Worm (Caenorhabditis elegans) whole organism, mixed stage, embryonic: Measurements from ENCODE around the gene C17H11.1.

Experiments
- blmp-1 ChIP-seq: fragments of 150-350 bp; optimal IDR thresholded peaks from 2 replicates; lab custom pipeline; 2014; ENCODE audit warnings: missing biosample characterization, missing genetic modification characterization
- ceh-43 ChIP-seq: fragments of 200-800 bp; sonication (Bioruptor generic); optimal IDR thresholded peaks from 2 replicates; lab custom pipeline; 2018; ENCODE audit warnings: mild to moderate bottlenecking, missing genetic modification characterization, moderate library complexity, missing compliant biosample characterization
- ces-1 ChIP-seq: fragments of 150-350 bp; optimal IDR thresholded peaks from 2 replicates; lab custom pipeline; 2014; ENCODE audit warnings: missing biosample characterization, missing genetic modification reagents, missing genetic modification characterization
- drap-1 ChIP-seq: fragments of 200-800 bp; sonication (Bioruptor generic); optimal IDR thresholded peaks from 3 replicates; lab custom pipeline; 2018; ENCODE audit warnings: mild to moderate bottlenecking, missing genetic modification characterization, missing compliant biosample characterization
- elt-3 ChIP-seq: fragments of 150-350 bp; optimal IDR thresholded peaks from 2 replicates; lab custom pipeline; 2014; ENCODE audit warnings: missing biosample characterization, missing genetic modification characterization
- lin-13 ChIP-seq: fragments of 150-350 bp; optimal IDR thresholded peaks from 2 replicates; lab custom pipeline; 2014; ENCODE audit warnings: missing biosample characterization, missing genetic modification characterization
- lsy-2 ChIP-seq: fragments of 150-350 bp; optimal IDR thresholded peaks from 2 replicates; lab custom pipeline; 2014; ENCODE audit warnings: missing biosample characterization, missing genetic modification characterization
- nhr-12 ChIP-seq: fragments of 150-350 bp; optimal IDR thresholded peaks from 2 replicates; lab custom pipeline; 2014; ENCODE audit warnings: missing biosample characterization, missing genetic modification characterization
- pha-4 ChIP-seq: fragments of 150-350 bp; optimal IDR thresholded peaks from 2 replicates; lab custom pipeline; 2018; ENCODE audit warnings: missing biosample characterization, missing genetic modification reagents, missing genetic modification characterization
- snpc-4 ChIP-seq: fragments of 150-350 bp; optimal IDR thresholded peaks from 2 replicates; lab custom pipeline; 2014; ENCODE audit warnings: missing biosample characterization, missing genetic modification characterization
- tbx-8 ChIP-seq: fragments of 200-800 bp; sonication (Bioruptor generic); optimal IDR thresholded peaks from 2 replicates; lab custom pipeline; 2018; ENCODE audit warnings: mild to moderate bottlenecking, missing genetic modification characterization, moderate library complexity, missing compliant biosample characterization
- unc-39 ChIP-seq: fragments of 150-350 bp; optimal IDR thresholded peaks from 2 replicates; lab custom pipeline; 2014; ENCODE audit warnings: missing biosample characterization, missing genetic modification characterization
- unc-62 ChIP-seq: fragments of 150-350 bp; optimal IDR thresholded peaks from 2 replicates; lab custom pipeline; 2014; ENCODE audit warnings: missing biosample characterization, missing genetic modification reagents, missing genetic modification characterization
- ztf-11 ChIP-seq: fragments of 150-350 bp; optimal IDR thresholded peaks from 2 replicates; lab custom pipeline; 2014; ENCODE audit warnings: missing biosample characterization, missing genetic modification characterization

ce11 chrX:8224916-8225315, 51.2 kb downstream of the C17H11.1 start, which contains the start of gene K02A6.2:
- no peak for TF ChIP-seq drap-1 (GFP tag; lab: Kevin White, UChicago)
- no peak for TF ChIP-seq lsy-2 (tag; lab: Kevin White, UChicago)
- TF ChIP-seq ces-1, result no peak
- no peak for TF ChIP-seq unc-62 (GFP tag; lab: Kevin White, UChicago)
- no peak for TF ChIP-seq ztf-11 (tag; lab: Kevin White, UChicago)
- TF ChIP-seq tbx-8 (GFP tag; lab: Kevin White, UChicago), result no peak
- TF ChIP-seq elt-3 (tag; lab: Kevin White, UChicago), result no peak
- TF ChIP-seq blmp-1, result no peak
- TF ChIP-seq snpc-4, result no peak
- TF ChIP-seq ceh-43 (GFP tag; lab: Kevin White, UChicago), result no peak
- TF ChIP-seq pha-4, result no peak
- no peak for TF ChIP-seq lin-13 (tag; lab: Kevin White, UChicago)
- TF ChIP-seq unc-39, result no peak
- no peak for TF ChIP-seq nhr-12 (tag; lab: Kevin White, UChicago)
